Fruit fly (Drosophila melanogaster) Kc167 (cell line): ENCODE data around the gene CG5326.

Experiments
- Myc ChIP-seq: fragments of >200 bp; optimal IDR thresholded peaks from 2 replicates; lab custom pipeline; 2017; ENCODE audit warnings: missing external identifiers
- h ChIP-seq: fragments of >200 bp; optimal IDR thresholded peaks from 3 replicates; lab custom pipeline; 2018; ENCODE audit warnings: missing external identifiers
- psq ChIP-seq: fragments of >200 bp; optimal IDR thresholded peaks from 2 replicates; lab custom pipeline; 2017; ENCODE audit warnings: missing external identifiers

- TF ChIP-seq psq (lab: Kevin White, UChicago), result no peak
- TF ChIP-seq Myc (lab: Kevin White, UChicago), result no peak
- no peak for TF ChIP-seq h (lab: Kevin White, UChicago)
These were observed 7.9 kb upstream of the CG5326 start, which contains the start of gene AdipoR for dm6 chr3R:22547585-22548022.
